Worm (Caenorhabditis elegans) whole organism, early embryonic: ENCODE measurements around the gene nuaf-3.

Source experiments
- flt-1 ChIP-seq: fragments of 200-800 bp; sonication (Bioruptor generic); IDR thresholded peaks from 2 replicates; pipeline ENCODE4 v1.3.6; 2022; ENCODE audit warnings: missing genetic modification characterization, missing compliant biosample characterization
- hnd-1 ChIP-seq: sonication (generic microtip); optimal IDR thresholded peaks from 2 replicates; lab custom pipeline; 2016; ENCODE audit warnings: missing genetic modification characterization, missing compliant biosample characterization
- sea-1 ChIP-seq: fragments of 200-800 bp; sonication (Bioruptor generic); conservative IDR thresholded peaks from 2 replicates; pipeline ENCODE4 v1.3.6; 2022; ENCODE audit warnings: missing genetic modification characterization, missing compliant biosample characterization
- tbx-37 ChIP-seq: fragments of 200-800 bp; sonication (Bioruptor generic); conservative IDR thresholded peaks from 2 replicates; pipeline ENCODE4 v1.3.6; 2022; ENCODE audit warnings: missing genetic modification reagents, missing genetic modification characterization, missing compliant biosample characterization

DNA sequence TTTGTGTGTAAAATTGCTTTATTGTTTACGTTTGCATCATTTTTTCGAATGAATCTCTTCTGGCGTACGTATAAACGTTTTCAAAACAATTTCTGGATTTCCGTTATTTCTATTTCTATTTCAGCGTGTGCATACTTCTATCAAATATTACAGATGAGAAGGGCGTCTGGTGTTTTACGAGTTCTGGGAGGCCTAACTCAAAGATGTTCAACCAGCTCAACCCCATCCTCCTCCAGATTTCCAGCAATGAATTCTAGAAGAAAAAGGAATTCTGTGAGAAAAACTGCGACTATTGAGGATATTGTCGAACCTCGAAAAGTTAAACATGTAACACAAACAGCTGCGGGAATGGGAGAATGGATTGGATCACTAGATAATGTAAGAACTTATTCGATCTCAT is 33.2 kb upstream of the nuaf-3 start, which contains the start of gene C08F8.2:
- TF ChIP-seq flt-1 (GFP tag; lab: Robert Waterston, UW), result no peak
- no peak for TF ChIP-seq sea-1
- no peak for TF ChIP-seq tbx-37 (GFP tag; lab: Robert Waterston, UW)
- TF ChIP-seq hnd-1 (tag; lab: Kevin White, UChicago), result no peak
